Worm (Caenorhabditis elegans) whole organism, young adult: ENCODE results near the gene F49E8.8.

ENCODE experiments used
- B0336.3 ChIP-seq: fragments of 200-800 bp; sonication (Bioruptor generic); IDR thresholded peaks from 2 replicates; pipeline ENCODE4 v1.3.6; 2022; ENCODE audit warnings: missing genetic modification characterization, missing compliant biosample characterization
- C06A6.2 ChIP-seq: fragments of 200-800 bp; sonication (Bioruptor generic); conservative IDR thresholded peaks from 2 replicates; pipeline ENCODE4 v1.3.6; 2022; ENCODE audit warnings: missing genetic modification characterization, missing compliant biosample characterization
- F52B5.7 ChIP-seq: sonication (generic microtip); optimal IDR thresholded peaks from 2 replicates; lab custom pipeline; 2016; ENCODE audit warnings: mild to moderate bottlenecking, missing genetic modification characterization, missing compliant biosample characterization
- F55B11.4 ChIP-seq: sonication (generic microtip); optimal IDR thresholded peaks from 2 replicates; lab custom pipeline; 2016; ENCODE audit warnings: missing compliant biosample characterization, missing genetic modification characterization, borderline replicate concordance; ENCODE audit not compliant: insufficient read depth
- F57C9.4 ChIP-seq: sonication (generic microtip); optimal IDR thresholded peaks from 2 replicates; lab custom pipeline; 2017; ENCODE audit warnings: mild to moderate bottlenecking, missing genetic modification characterization, missing compliant biosample characterization
- K12H6.12 ChIP-seq: fragments of 200-800 bp; sonication (Bioruptor generic); optimal IDR thresholded peaks from 2 replicates; lab custom pipeline; 2018; ENCODE audit warnings: mild to moderate bottlenecking, missing genetic modification characterization, missing compliant biosample characterization
- Y53G8AR.9 ChIP-seq: fragments of 200-800 bp; sonication (Bioruptor generic); conservative IDR thresholded peaks from 2 replicates; pipeline ENCODE4 v1.3.6; 2022; ENCODE audit warnings: missing genetic modification reagents, missing genetic modification characterization, missing compliant biosample characterization
- Y67H2A.10 ChIP-seq: fragments of 200-800 bp; sonication (Bioruptor generic); conservative IDR thresholded peaks from 2 replicates; pipeline ENCODE4 v1.3.6; 2022; ENCODE audit warnings: missing genetic modification reagents, missing genetic modification characterization, missing compliant biosample characterization
- Y79H2A.3 ChIP-seq: fragments of 200-800 bp; sonication (Bioruptor generic); conservative IDR thresholded peaks from 2 replicates; pipeline ENCODE4 v1.3.6; 2022; ENCODE audit warnings: missing genetic modification reagents, missing genetic modification characterization, missing compliant biosample characterization
- Y95B8A.8 ChIP-seq: fragments of 200-800 bp; sonication (Bioruptor generic); IDR thresholded peaks from 2 replicates; pipeline ENCODE4 v1.3.6; 2022; ENCODE audit warnings: missing genetic modification reagents, missing genetic modification characterization, missing compliant biosample characterization
- ZK185.1 ChIP-seq: sonication (generic microtip); optimal IDR thresholded peaks from 2 replicates; lab custom pipeline; 2016; ENCODE audit warnings: mild to moderate bottlenecking, missing genetic modification characterization, missing compliant biosample characterization; ENCODE audit not compliant: poor library complexity, severe bottlenecking
- athp-1 ChIP-seq: sonication (generic microtip); optimal IDR thresholded peaks from 2 replicates; lab custom pipeline; 2017; ENCODE audit warnings: mild to moderate bottlenecking, missing genetic modification characterization, missing compliant biosample characterization
- attf-5 ChIP-seq: fragments of 200-800 bp; sonication (Bioruptor generic); optimal IDR thresholded peaks from 2 replicates; lab custom pipeline; 2018; ENCODE audit warnings: mild to moderate bottlenecking, missing genetic modification characterization, missing compliant biosample characterization
- bed-2 ChIP-seq: fragments of 200-800 bp; sonication (Bioruptor generic); IDR thresholded peaks from 2 replicates; pipeline ENCODE4 v1.3.6; 2022; ENCODE audit warnings: missing genetic modification reagents, missing genetic modification characterization, missing compliant biosample characterization
- cebp-1 ChIP-seq, 2 experiments: fragments of 200-800 bp in 1 of 2; sonication (Bioruptor generic) in 1 of 2; sonication (generic microtip) in 1 of 2; IDR thresholded peaks in 1 of 2; optimal IDR thresholded peaks in 1 of 2; 2 replicates each; pipeline versions ENCODE4 v1.3.6 to Lab custom; 2017 to 2022; ENCODE audit warnings: missing compliant biosample characterization in 2 of 2, missing genetic modification characterization in 2 of 2, mild to moderate bottlenecking in 1 of 2, missing genetic modification reagents in 1 of 2, moderate library complexity in 1 of 2
- chd-7 ChIP-seq: sonication (generic microtip); optimal IDR thresholded peaks from 2 replicates; lab custom pipeline; 2016; ENCODE audit warnings: mild to moderate bottlenecking, missing genetic modification characterization, moderate library complexity, missing compliant biosample characterization
- dpff-1 ChIP-seq: sonication (generic microtip); optimal IDR thresholded peaks from 2 replicates; lab custom pipeline; 2017; ENCODE audit warnings: mild to moderate bottlenecking, missing genetic modification characterization, missing compliant biosample characterization
- egl-44 ChIP-seq: fragments of 200-800 bp; sonication (Bioruptor generic); IDR thresholded peaks from 2 replicates; pipeline ENCODE4 v1.3.6; 2022; ENCODE audit warnings: missing genetic modification reagents, missing genetic modification characterization, missing compliant biosample characterization
- egrh-3 ChIP-seq: fragments of 200-800 bp; sonication (Bioruptor generic); IDR thresholded peaks from 2 replicates; pipeline ENCODE4 v1.3.6; 2022; ENCODE audit warnings: missing genetic modification reagents, missing genetic modification characterization, missing compliant biosample characterization
- ets-4 ChIP-seq: fragments of 200-800 bp; sonication (Bioruptor generic); optimal IDR thresholded peaks from 2 replicates; lab custom pipeline; 2018; ENCODE audit warnings: mild to moderate bottlenecking, missing genetic modification characterization, missing compliant biosample characterization
- gei-17 ChIP-seq: fragments of 200-800 bp; sonication (Bioruptor generic); optimal IDR thresholded peaks from 2 replicates; lab custom pipeline; 2018; ENCODE audit warnings: mild to moderate bottlenecking, missing genetic modification characterization, missing compliant biosample characterization
- hmg-1.2 ChIP-seq: fragments of 200-800 bp; sonication (Bioruptor generic); IDR thresholded peaks from 2 replicates; pipeline ENCODE4 v1.3.6; 2022; ENCODE audit warnings: missing genetic modification reagents, missing genetic modification characterization, missing compliant biosample characterization
- hrde-1 ChIP-seq: sonication (generic microtip); optimal IDR thresholded peaks from 2 replicates; lab custom pipeline; 2016; ENCODE audit warnings: missing genetic modification characterization, mild to moderate bottlenecking, missing compliant biosample characterization, moderate library complexity, missing genotype, missing genetic modification reagents, borderline replicate concordance
- hsf-1 ChIP-seq: fragments of 200-800 bp; sonication (Bioruptor generic); IDR thresholded peaks from 2 replicates; pipeline ENCODE4 v1.3.6; 2022; ENCODE audit warnings: missing genetic modification reagents, missing genetic modification characterization, missing compliant biosample characterization
- lag-1 ChIP-seq: fragments of 200-800 bp; sonication (Bioruptor generic); IDR thresholded peaks from 2 replicates; pipeline ENCODE4 v1.3.6; 2022; ENCODE audit warnings: missing genetic modification reagents, missing genetic modification characterization, missing compliant biosample characterization
- let-607 ChIP-seq, 2 experiments: fragments of 200-800 bp in 1 of 2; sonication (Bioruptor generic) in 1 of 2; sonication (generic microtip) in 1 of 2; optimal IDR thresholded peaks; 2 replicates each; lab custom pipeline; 2016 to 2018; ENCODE audit warnings: mild to moderate bottlenecking in 2 of 2, missing compliant biosample characterization in 2 of 2, missing genetic modification characterization in 2 of 2, moderate library complexity in 2 of 2, missing genotype in 1 of 2
- lin-35 ChIP-seq, 3 experiments: fragments of 150-350 bp in 2 of 3; sonication (generic microtip) in 1 of 3; optimal IDR thresholded peaks; 2 replicates each; lab custom pipeline; 2014 to 2018; ENCODE audit warnings: missing biosample characterization in 3 of 3, missing genetic modification characterization in 3 of 3, missing genetic modification reagents in 3 of 3
- lir-1 ChIP-seq: fragments of 200-800 bp; sonication (Bioruptor generic); conservative IDR thresholded peaks from 2 replicates; pipeline ENCODE4 v1.3.6; 2022; ENCODE audit warnings: missing genetic modification reagents, missing genetic modification characterization, missing compliant biosample characterization
- madf-10 ChIP-seq: sonication (generic microtip); optimal IDR thresholded peaks from 2 replicates; lab custom pipeline; 2016; ENCODE audit warnings: mild to moderate bottlenecking, missing genetic modification characterization, missing compliant biosample characterization
- madf-8 ChIP-seq: fragments of 200-800 bp; sonication (Bioruptor generic); conservative IDR thresholded peaks from 2 replicates; pipeline ENCODE4 v1.3.6; 2022; ENCODE audit warnings: missing genetic modification reagents, missing genetic modification characterization, missing compliant biosample characterization
- mcd-1 ChIP-seq: fragments of 200-800 bp; sonication (Bioruptor generic); IDR thresholded peaks from 2 replicates; pipeline ENCODE4 v1.3.6; 2022; ENCODE audit warnings: missing genetic modification reagents, missing genetic modification characterization, missing compliant biosample characterization
- nhr-27 ChIP-seq: fragments of 200-800 bp; sonication (Bioruptor generic); optimal IDR thresholded peaks from 2 replicates; lab custom pipeline; 2018; ENCODE audit warnings: mild to moderate bottlenecking, missing genetic modification characterization, moderate library complexity, missing compliant biosample characterization
- nhr-80 ChIP-seq: sonication (generic microtip); optimal IDR thresholded peaks from 2 replicates; lab custom pipeline; 2016; ENCODE audit warnings: missing genetic modification characterization, missing compliant biosample characterization
- pbrm-1 ChIP-seq: fragments of 200-800 bp; sonication (Bioruptor generic); IDR thresholded peaks from 2 replicates; pipeline ENCODE4 v1.3.6; 2022; ENCODE audit warnings: missing genetic modification reagents, missing genetic modification characterization, missing compliant biosample characterization
- pha-4 ChIP-seq: fragments of 150-350 bp; sonication (generic microtip); optimal IDR thresholded peaks from 2 replicates; lab custom pipeline; 2014; ENCODE audit warnings: missing biosample characterization, missing genetic modification reagents, missing genetic modification characterization
- somi-1 ChIP-seq: fragments of 200-800 bp; sonication (Bioruptor generic); optimal IDR thresholded peaks from 2 replicates; lab custom pipeline; 2018; ENCODE audit warnings: mild to moderate bottlenecking, missing genetic modification characterization, missing compliant biosample characterization
- tbp1 ChIP-seq: fragments of 200-800 bp; sonication (Bioruptor generic); optimal IDR thresholded peaks from 2 replicates; lab custom pipeline; 2018; ENCODE audit warnings: mild to moderate bottlenecking, missing genetic modification characterization, missing compliant biosample characterization
- unc-62 ChIP-seq: fragments of 150-350 bp; optimal IDR thresholded peaks from 2 replicates; lab custom pipeline; 2014; ENCODE audit warnings: missing biosample characterization, missing genetic modification reagents, missing genetic modification characterization
- xnd-1 ChIP-seq: sonication (generic microtip); optimal IDR thresholded peaks from 2 replicates; lab custom pipeline; 2016; ENCODE audit warnings: missing genotype, missing genetic modification reagents, missing genetic modification characterization, missing compliant biosample characterization
- ztf-25 ChIP-seq: fragments of 200-800 bp; sonication (Bioruptor generic); IDR thresholded peaks from 2 replicates; pipeline ENCODE4 v1.3.6; 2022; ENCODE audit warnings: missing genetic modification reagents, missing genetic modification characterization, missing compliant biosample characterization

Gene F49E8.8

DNA sequence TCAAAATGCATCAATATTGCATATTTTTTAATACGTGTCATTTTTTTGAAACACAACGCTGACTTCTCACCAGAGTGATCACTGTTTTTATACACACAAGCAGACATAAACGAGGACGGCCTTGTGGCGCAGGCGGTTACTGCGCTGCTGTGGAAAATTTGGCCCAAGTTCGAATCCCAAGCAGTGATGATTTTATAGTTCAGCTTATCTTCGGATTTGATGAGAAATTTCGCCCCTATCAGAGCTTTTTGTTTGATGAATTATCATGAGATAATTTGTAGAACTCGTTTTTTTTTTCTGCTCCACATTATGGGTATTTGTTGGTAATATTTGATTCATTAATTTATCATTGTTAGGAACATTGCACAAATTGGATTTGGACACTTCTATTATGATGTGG is 17.5 kb downstream of the F49E8.8 start (continued):
- TF ChIP-seq egl-44 (GFP tag; lab: Robert Waterston, UW) (peak; percentile 86), madf-10 (tag; lab: Kevin White, UChicago) (peak; percentile 84), pbrm-1 (GFP tag; lab: Robert Waterston, UW) (peak; percentile 88), somi-1 (GFP tag; lab: Kevin White, UChicago) (peak; percentile 82), nhr-80 (tag; lab: Kevin White, UChicago) (peak; percentile 45), nhr-27 (tag; lab: Kevin White, UChicago) (peak; percentile 92), ztf-25 (GFP tag; lab: Robert Waterston, UW) (peak; percentile 97), hmg-1.2 (GFP tag; lab: Robert Waterston, UW) (peak; percentile 79), C06A6.2 (0 out of 2 replicates have a peak, but pooled peaks have one; percentile 36), let-607 (tag; optimal IDR thresholded peaks at IDR 0.05; lab: Kevin White, UChicago) (peak; percentile 43 to 75)

DNA sequence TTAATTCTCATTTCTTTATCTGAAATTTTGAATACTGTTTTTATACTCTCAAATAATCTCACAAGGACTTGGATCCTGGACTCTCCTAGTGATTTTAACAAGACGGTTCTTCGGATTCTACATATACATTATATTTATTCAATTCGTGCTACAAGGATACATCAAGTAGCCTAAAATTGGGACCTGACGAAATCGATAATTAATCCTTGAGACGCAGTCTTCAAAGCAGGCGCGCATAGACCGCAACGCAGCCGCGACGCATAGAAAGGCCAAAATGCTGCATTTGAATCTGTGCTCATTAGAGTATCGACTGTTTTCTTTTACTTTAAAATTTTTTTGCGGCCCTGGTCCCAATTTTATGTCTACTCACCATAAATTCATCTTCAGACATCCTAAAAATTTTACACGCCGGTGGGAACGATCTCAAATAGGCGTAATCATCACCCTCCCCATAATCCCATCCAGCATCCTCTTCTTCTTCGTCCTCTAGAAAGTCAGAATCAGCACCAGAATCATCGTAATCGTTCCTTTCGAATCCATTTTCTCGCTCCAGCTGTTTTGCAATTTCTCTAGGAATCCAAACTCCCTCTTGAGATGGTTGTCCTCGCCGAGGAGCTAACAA is 18.8 kb downstream of the F49E8.8 start, which contains the start of gene cec-4:
Gene cec-4 (plus strand): TSS at position 572 of the 622 bp plus-strand sequence.
- TF ChIP-seq lag-1 (GFP tag; lab: Robert Waterston, UW), result no peak
- TF ChIP-seq hrde-1 (tag; lab: Kevin White, UChicago), result no peak
- no peak for TF ChIP-seq Y67H2A.10 (GFP tag; lab: Robert Waterston, UW)
- TF ChIP-seq cebp-1 (GFP tag; IDR thresholded peaks at IDR 0.05; lab: Robert Waterston, UW), result no peak
- TF ChIP-seq cebp-1 (tag; optimal IDR thresholded peaks at IDR 0.05; lab: Kevin White, UChicago), result no peak
- no peak for TF ChIP-seq attf-5 (GFP tag; lab: Kevin White, UChicago)
- TF ChIP-seq madf-8, result no peak
- no peak for TF ChIP-seq ZK185.1 (tag; lab: Kevin White, UChicago)
- TF ChIP-seq ets-4 (GFP tag; lab: Kevin White, UChicago), result no peak
- TF ChIP-seq dpff-1, result no peak
- TF ChIP-seq B0336.3 (GFP tag; lab: Robert Waterston, UW), result no peak
- TF ChIP-seq madf-10 (tag; lab: Kevin White, UChicago), result no peak
- no peak for TF ChIP-seq athp-1
- TF ChIP-seq pha-4 (tag; lab: Kevin White, UChicago), result no peak
- TF ChIP-seq K12H6.12 (tag; lab: Kevin White, UChicago), result no peak

DNA sequence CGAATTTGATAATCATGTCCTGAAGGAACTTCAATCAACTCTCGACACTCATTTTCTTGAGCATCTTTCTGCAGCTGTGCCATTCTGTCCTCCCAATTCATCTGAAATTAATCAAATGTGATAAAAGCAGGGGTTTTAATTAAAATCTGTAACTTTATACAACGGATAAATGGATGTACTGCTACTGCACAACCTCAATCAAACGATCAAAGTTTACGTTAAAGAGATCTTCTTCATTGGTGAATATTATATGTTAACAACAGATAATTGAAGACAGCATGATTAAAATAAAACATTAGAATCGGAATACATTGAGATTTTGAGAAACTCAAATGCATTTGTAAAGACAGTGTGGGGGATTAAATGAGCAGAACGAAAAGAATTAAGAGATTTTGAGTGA is 21.8 kb downstream of the F49E8.8 start, which contains the start of gene F32E10.5:
Gene F32E10.5 (minus strand): TSS at position 101 of the 400 bp plus-strand sequence.
- TF ChIP-seq egrh-3 (GFP tag; lab: Robert Waterston, UW) (no peak), mcd-1 (GFP tag; lab: Robert Waterston, UW) (no peak), somi-1 (GFP tag; lab: Kevin White, UChicago) (no peak), chd-7 (tag; lab: Kevin White, UChicago) (no peak), hsf-1 (GFP tag; lab: Robert Waterston, UW) (0 out of 2 replicates have a peak, but pooled peaks have one; percentile 17), Y95B8A.8 (GFP tag; lab: Robert Waterston, UW) (0 out of 2 replicates have a peak, but pooled peaks have one; percentile 21), tbp1 (GFP tag; lab: Kevin White, UChicago) (no peak), lin-35 (GFP tag; optimal IDR thresholded peaks at IDR 0.05; lab: Kevin White, UChicago) (no peak)
- TF ChIP-seq, all 124 proteins: peak for 2

DNA sequence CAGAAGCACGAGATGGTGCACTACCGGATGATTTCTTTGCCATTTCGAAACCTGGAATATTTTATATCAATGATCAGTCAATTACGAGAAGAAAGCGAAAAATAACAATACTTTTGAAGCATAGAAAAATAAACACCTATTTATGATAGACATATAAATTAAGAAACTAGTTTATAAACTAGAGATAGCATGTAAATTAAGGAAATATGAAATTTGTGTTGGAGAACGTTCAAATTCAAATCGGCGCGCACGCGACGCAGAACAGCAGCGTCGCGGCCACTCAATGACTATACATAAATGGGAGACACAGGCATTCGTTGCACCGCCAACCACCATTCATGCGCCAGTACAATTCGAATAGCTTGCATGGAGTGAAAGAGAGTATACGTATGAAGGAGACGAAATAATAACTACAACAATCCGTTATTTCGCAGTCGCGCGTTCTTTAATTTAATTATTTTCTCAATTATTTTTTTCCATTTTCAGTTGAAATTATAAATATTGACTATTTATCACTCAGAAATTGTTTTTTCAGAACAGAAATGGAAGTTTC is 23.7 kb downstream of the F49E8.8 start, which contains the start of the genes cec-5 and nol-10:
Gene cec-5 (minus strand): TSS at position 51 of the 553 bp plus-strand sequence.
Gene nol-10 (plus strand): TSS at position 536 of the 553 bp plus-strand sequence.
- TF ChIP-seq F55B11.4, result no peak
- peak; percentile 74 for TF ChIP-seq tbp1 (GFP tag; lab: Kevin White, UChicago)
- no peak for TF ChIP-seq xnd-1
- TF ChIP-seq Y79H2A.3 (GFP tag; lab: Robert Waterston, UW), result peak; percentile 66; the same call in 1 of the 2 replicates
- no peak for TF ChIP-seq unc-62 (GFP tag; lab: Kevin White, UChicago)
- TF ChIP-seq F57C9.4, result no peak
- peak; percentile 88 for TF ChIP-seq pbrm-1 (GFP tag; lab: Robert Waterston, UW)
- TF ChIP-seq gei-17, result no peak
- TF ChIP-seq bed-2 (GFP tag; lab: Robert Waterston, UW), result no peak
- no peak for TF ChIP-seq Y53G8AR.9 (GFP tag; lab: Robert Waterston, UW)
- TF ChIP-seq ztf-25 (GFP tag; lab: Robert Waterston, UW), result no peak
- TF ChIP-seq F52B5.7 (tag; lab: Kevin White, UChicago), result no peak
- TF ChIP-seq egrh-3 (GFP tag; lab: Robert Waterston, UW), result 0 out of 2 replicates have a peak, but pooled peaks have one; percentile 46
- peak; percentile 71 for TF ChIP-seq lir-1 (GFP tag; lab: Robert Waterston, UW)
